Fruit fly (Drosophila melanogaster) whole organism, pupa: Measurements from ENCODE around the gene Cpr76Bd.
A peak's percentile ranks its signal among the peaks of the same experiment; 100 is the strongest.

Experiments
- CG10348 ChIP-seq: fragments of 200-800 bp; sonication (Bioruptor generic); IDR thresholded peaks from 2 replicates; pipeline ENCODE4 v1.3.6; 2022; ENCODE audit warnings: missing biosample characterization, missing genetic modification characterization
- CG12605 ChIP-seq: fragments of 200-800 bp; sonication (Bioruptor generic); IDR thresholded peaks from 2 replicates; pipeline ENCODE4 v1.3.6; 2022; ENCODE audit warnings: missing biosample characterization, missing genetic modification characterization
- CG13204 ChIP-seq: fragments of 200-800 bp; sonication (Bioruptor generic); optimal IDR thresholded peaks from 2 replicates; lab custom pipeline; 2018; ENCODE audit warnings: missing biosample characterization, mild to moderate bottlenecking, missing genetic modification characterization, moderate library complexity
- CG14655 ChIP-seq: fragments of 200-800 bp; sonication (Bioruptor generic); optimal IDR thresholded peaks from 3 replicates; lab custom pipeline; 2017; ENCODE audit warnings: mild to moderate bottlenecking, missing biosample characterization, missing genetic modification reagents, missing genetic modification characterization
- CG15710 ChIP-seq: fragments of 200-800 bp; sonication (Bioruptor generic); optimal IDR thresholded peaks from 2 replicates; lab custom pipeline; 2018; ENCODE audit warnings: missing biosample characterization, mild to moderate bottlenecking, missing genetic modification characterization, moderate library complexity
- CG17806 ChIP-seq: fragments of 200-800 bp; sonication (Bioruptor generic); optimal IDR thresholded peaks from 2 replicates; lab custom pipeline; 2018; ENCODE audit warnings: missing biosample characterization, mild to moderate bottlenecking, missing genetic modification characterization, moderate library complexity
- CG32121 ChIP-seq: fragments of 200-800 bp; sonication (Bioruptor generic); IDR thresholded peaks from 2 replicates; pipeline ENCODE4 v1.3.6; 2022; ENCODE audit warnings: missing biosample characterization, missing genetic modification characterization
- CG34367 ChIP-seq: fragments of 200-800 bp; sonication (Bioruptor generic); optimal IDR thresholded peaks from 2 replicates; lab custom pipeline; 2018; ENCODE audit warnings: missing biosample characterization, mild to moderate bottlenecking, missing genetic modification characterization
- CG4496 ChIP-seq: fragments of 200-800 bp; sonication (Bioruptor generic); IDR thresholded peaks from 3 replicates; pipeline ENCODE4 v1.3.6; 2022; ENCODE audit warnings: missing biosample characterization, missing genetic modification characterization
- CG8159 ChIP-seq: fragments of 200-800 bp; sonication (Bioruptor generic); optimal IDR thresholded peaks from 3 replicates; lab custom pipeline; 2018; ENCODE audit warnings: missing biosample characterization, mild to moderate bottlenecking, missing genetic modification characterization, moderate library complexity
- CG8301 ChIP-seq: fragments of 200-800 bp; sonication (Bioruptor generic); optimal IDR thresholded peaks from 2 replicates; lab custom pipeline; 2018; ENCODE audit warnings: missing biosample characterization, mild to moderate bottlenecking, missing genetic modification characterization
- CG9948 ChIP-seq: fragments of 200-800 bp; sonication (Bioruptor generic); optimal IDR thresholded peaks from 2 replicates; lab custom pipeline; 2018; ENCODE audit warnings: missing biosample characterization, mild to moderate bottlenecking, missing genetic modification characterization, moderate library complexity
- D1 ChIP-seq: fragments of 200-800 bp; sonication (Bioruptor generic); optimal IDR thresholded peaks from 2 replicates; lab custom pipeline; 2018; ENCODE audit warnings: missing biosample characterization, mild to moderate bottlenecking, missing genetic modification characterization, moderate library complexity
- EcR ChIP-seq: fragments of 200-800 bp; sonication (Bioruptor generic); optimal IDR thresholded peaks from 3 replicates; lab custom pipeline; 2019; ENCODE audit warnings: missing biosample characterization, missing genetic modification characterization, mild to moderate bottlenecking, moderate library complexity, missing genetic modification reagents
- Ets98B ChIP-seq: fragments of 200-800 bp; sonication (Bioruptor generic); IDR thresholded peaks from 2 replicates; pipeline ENCODE4 v1.3.6; 2022; ENCODE audit warnings: missing biosample characterization, missing genetic modification characterization
- Pif1A ChIP-seq: fragments of 200-800 bp; sonication (Bioruptor generic); optimal IDR thresholded peaks from 3 replicates; lab custom pipeline; 2016; ENCODE audit warnings: missing biosample characterization, missing genetic modification characterization
- Pif1B ChIP-seq: fragments of 200-800 bp; sonication (Bioruptor generic); optimal IDR thresholded peaks from 3 replicates; lab custom pipeline; 2016; ENCODE audit warnings: missing biosample characterization, missing genetic modification characterization
- Snoo ChIP-seq: fragments of 200-800 bp; sonication (Bioruptor generic); optimal IDR thresholded peaks from 3 replicates; lab custom pipeline; 2017; ENCODE audit warnings: missing biosample characterization, mild to moderate bottlenecking, missing genetic modification characterization, inconsistent platforms
- fd96Ca ChIP-seq: fragments of 200-800 bp; sonication (Bioruptor generic); IDR thresholded peaks from 3 replicates; pipeline ENCODE4 v1.3.6; 2022; ENCODE audit warnings: missing biosample characterization, missing genetic modification characterization
- gl ChIP-seq: fragments of 200-800 bp; sonication (Bioruptor generic); optimal IDR thresholded peaks from 2 replicates; lab custom pipeline; 2018; ENCODE audit warnings: missing biosample characterization, mild to moderate bottlenecking, missing genetic modification characterization
- rn ChIP-seq: fragments of 200-800 bp; sonication (Bioruptor generic); IDR thresholded peaks from 2 replicates; pipeline ENCODE4 v1.3.6; 2022; ENCODE audit warnings: missing biosample characterization, missing genetic modification characterization

The Cpr76Bd gene

DNA sequence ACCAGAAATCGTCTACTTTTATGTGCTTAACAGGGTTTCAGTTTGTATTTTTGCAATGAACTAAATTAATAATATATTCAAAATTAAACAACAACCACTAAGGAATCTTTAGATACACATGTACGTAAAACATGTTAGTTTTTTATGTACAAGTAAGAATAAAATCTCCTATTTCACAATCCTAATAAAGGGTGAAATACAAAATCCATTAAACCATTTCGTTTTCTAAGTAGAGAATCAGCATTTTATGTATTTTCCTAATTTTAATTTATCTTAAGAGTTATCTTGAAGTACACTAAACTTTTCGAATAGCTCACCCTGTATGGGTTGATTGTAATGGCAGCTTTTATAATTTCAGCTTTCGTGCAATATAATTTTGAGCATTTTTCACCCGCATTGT, 29.2 kb downstream of the Cpr76Bd start:
- TF ChIP-seq CG13204 (no peak), Snoo (peak; percentile 79), EcR (no peak), CG15710 (peak; percentile 66), Ets98B (GFP tag; lab: Robert Waterston, UW) (peak; percentile 73; the same call in 1 of the 2 replicates), D1 (tag; lab: Kevin White, UChicago) (peak; percentile 75), Pif1A (GFP tag; lab: Kevin White, UChicago) (peak; percentile 67), CG32121 (GFP tag; lab: Robert Waterston, UW) (peak; percentile 84), CG17806 (tag; lab: Kevin White, UChicago) (peak; percentile 78), CG8301 (tag; lab: Kevin White, UChicago) (peak; percentile 79), rn (no peak), CG14655 (GFP tag; lab: Kevin White, UChicago) (peak; percentile 71), gl (no peak), CG8159 (tag; lab: Kevin White, UChicago) (peak; percentile 74), CG12605 (peak; percentile 68), CG10348 (GFP tag; lab: Robert Waterston, UW) (peak; percentile 19; the same call in 1 of the 2 replicates), CG34367 (tag; lab: Kevin White, UChicago) (peak; percentile 60), Pif1B (GFP tag; lab: Kevin White, UChicago) (peak; percentile 48), CG9948 (tag; lab: Kevin White, UChicago) (peak; percentile 83), fd96Ca (GFP tag; lab: Robert Waterston, UW) (no peak), CG4496 (GFP tag; lab: Robert Waterston, UW) (peak; percentile 78; the same call in 2 of the 3 replicates)

DNA sequence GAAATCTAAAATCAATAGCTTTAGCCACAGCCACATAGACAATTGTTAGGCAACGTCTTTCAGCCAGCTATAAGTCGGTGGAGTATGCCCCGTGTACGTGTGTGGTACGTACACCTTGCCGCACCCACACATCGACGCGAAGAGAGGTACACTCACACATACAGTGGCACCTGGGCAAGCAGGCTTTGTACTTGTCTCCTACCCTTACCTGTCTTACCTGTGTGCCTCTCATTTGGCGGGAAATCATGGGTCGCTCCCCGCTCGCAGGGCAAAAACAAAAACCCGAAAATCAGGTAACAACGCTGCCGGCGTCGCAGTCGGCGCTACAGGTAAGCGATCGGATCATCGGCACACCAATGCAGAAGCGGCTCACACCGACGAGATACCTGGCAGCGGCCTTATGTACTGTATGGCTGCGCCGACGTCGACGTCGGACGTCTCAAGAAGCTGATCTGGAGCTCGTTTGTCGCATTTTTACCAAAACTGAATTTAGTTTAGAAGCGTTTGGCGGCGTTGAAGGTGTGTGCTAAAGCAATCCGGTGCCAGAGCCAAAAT, 29.7 kb downstream of the Cpr76Bd start:
- TF ChIP-seq CG9948 (tag; lab: Kevin White, UChicago) (no peak), EcR (peak; percentile 82), CG17806 (tag; lab: Kevin White, UChicago) (no peak), Ets98B (GFP tag; lab: Robert Waterston, UW) (no peak), gl (no peak), CG12605 (peak; percentile 30; the same call in 1 of the 2 replicates), CG14655 (GFP tag; lab: Kevin White, UChicago) (no peak)

DNA sequence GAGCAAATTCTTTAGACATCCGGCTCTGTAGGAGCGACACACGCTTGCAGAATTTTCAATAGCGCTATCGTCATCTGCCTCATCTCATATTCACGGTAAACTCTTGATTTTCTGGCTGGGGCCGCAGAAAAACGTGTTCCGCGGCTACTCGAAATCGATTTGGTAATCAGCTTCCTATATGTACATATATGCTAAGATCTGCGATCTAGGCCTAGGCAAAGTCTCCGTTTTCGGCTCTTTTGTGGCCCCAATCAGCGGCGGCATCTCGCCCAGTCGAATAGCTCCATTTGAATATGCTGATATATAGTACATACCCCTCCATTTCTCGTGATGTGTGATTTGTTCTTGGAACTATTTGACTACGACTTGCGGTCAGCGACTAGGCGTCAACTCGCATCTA, 30.5 kb downstream of the Cpr76Bd start:
- TF ChIP-seq fd96Ca (GFP tag; lab: Robert Waterston, UW) (no peak), CG9948 (tag; lab: Kevin White, UChicago) (no peak), Pif1B (GFP tag; lab: Kevin White, UChicago) (no peak), CG32121 (GFP tag; lab: Robert Waterston, UW) (no peak), D1 (tag; lab: Kevin White, UChicago) (no peak), CG10348 (GFP tag; lab: Robert Waterston, UW) (no peak), EcR (no peak), CG12605 (no peak), CG34367 (tag; lab: Kevin White, UChicago) (no peak), CG14655 (GFP tag; lab: Kevin White, UChicago) (no peak)

DNA sequence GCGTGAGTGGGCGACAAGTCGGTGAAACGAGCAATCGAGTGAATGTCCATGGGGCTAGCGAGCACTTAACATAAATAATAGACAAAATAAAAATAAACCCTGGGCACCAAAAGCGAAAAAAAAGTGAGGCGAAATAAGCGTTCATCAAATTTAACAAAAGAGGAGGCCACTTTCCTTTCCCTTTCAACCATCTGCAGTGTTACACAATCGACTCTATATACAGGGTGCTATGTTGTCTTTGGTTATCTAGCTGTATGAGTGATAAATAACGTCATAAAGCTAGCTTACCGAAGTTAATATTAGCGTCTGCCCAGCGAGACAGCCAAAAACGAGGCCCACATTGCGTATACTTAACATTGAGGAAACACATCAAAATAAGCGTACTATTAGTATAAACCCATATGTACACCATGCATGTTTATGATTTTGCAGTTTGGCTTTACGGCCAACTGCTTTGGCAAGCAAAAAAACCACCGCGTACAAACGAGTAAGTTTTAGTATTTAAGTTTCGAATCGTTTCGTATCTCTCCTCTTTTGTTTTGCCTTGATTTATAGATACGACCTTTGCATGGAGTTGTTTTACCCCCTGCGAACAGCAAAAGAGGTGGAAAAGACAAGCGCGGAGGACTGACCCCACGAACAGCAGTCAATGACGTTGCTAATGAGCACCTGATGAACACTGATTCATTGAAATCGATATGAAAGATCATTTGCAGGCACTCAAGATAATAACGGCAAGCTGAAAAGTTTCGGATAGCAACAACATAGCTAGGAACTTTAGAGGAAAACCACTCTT, 32.6 kb downstream of the Cpr76Bd start:
- TF ChIP-seq CG4496 (GFP tag; lab: Robert Waterston, UW) (no peak), CG34367 (tag; lab: Kevin White, UChicago) (no peak), CG17806 (tag; lab: Kevin White, UChicago) (no peak), EcR (peak; percentile 14), Pif1A (GFP tag; lab: Kevin White, UChicago) (no peak)

dm6 chr3L:19566127-19566526, 33.6 kb downstream of the Cpr76Bd start:
- no peak for TF ChIP-seq CG8301 (tag; lab: Kevin White, UChicago)
- TF ChIP-seq CG17806 (tag; lab: Kevin White, UChicago): no peak

dm6 chr3L:19568999-19569398, 36.5 kb downstream of the Cpr76Bd start:
- no peak for TF ChIP-seq Pif1B (GFP tag; lab: Kevin White, UChicago)
- TF ChIP-seq Snoo: no peak
- no peak for TF ChIP-seq fd96Ca (GFP tag; lab: Robert Waterston, UW)
- no peak for TF ChIP-seq CG12605
- TF ChIP-seq CG34367 (tag; lab: Kevin White, UChicago): no peak
- TF ChIP-seq Pif1A (GFP tag; lab: Kevin White, UChicago): no peak
- TF ChIP-seq rn: no peak
- TF ChIP-seq CG9948 (tag; lab: Kevin White, UChicago): no peak
- no peak for TF ChIP-seq CG15710
- no peak for TF ChIP-seq CG4496 (GFP tag; lab: Robert Waterston, UW)
- TF ChIP-seq CG17806 (tag; lab: Kevin White, UChicago): no peak
- TF ChIP-seq EcR: no peak
- no peak for TF ChIP-seq CG14655 (GFP tag; lab: Kevin White, UChicago)
